Worm (Caenorhabditis elegans): ENCODE measurements around the gene srh-116.
A peak's percentile ranks its signal among the peaks of the same experiment; 100 is the strongest.

The srh-116 gene

ce11 chrV:17261385-17261784 lies 6.5 kb upstream of the srh-116 start:
- no peak for TF ChIP-seq ztf-23 (GFP tag; IDR thresholded peaks at IDR 0.05)
- TF ChIP-seq flt-1 (GFP tag; IDR thresholded peaks at IDR 0.05), result no peak
- TF ChIP-seq med-1 (GFP tag; optimal IDR thresholded peaks at IDR 0.05; ENCODE audit: insufficient read depth), result no peak
- TF ChIP-seq ref-1 (GFP tag; conservative IDR thresholded peaks at IDR 0.05), result no peak
- no peak for TF ChIP-seq cog-1 (tag; optimal IDR thresholded peaks at IDR 0.05)
- TF ChIP-seq ztf-29 (GFP tag; IDR thresholded peaks at IDR 0.05), result no peak
- TF ChIP-seq klf-2 (GFP tag; conservative IDR thresholded peaks at IDR 0.05), result no peak

- TF ChIP-seq tab-1 (GFP tag; IDR thresholded peaks at IDR 0.05), result no peak
- TF ChIP-seq ztf-23 (GFP tag; IDR thresholded peaks at IDR 0.05), result no peak
- TF ChIP-seq flt-1 (GFP tag; IDR thresholded peaks at IDR 0.05), result no peak
- no peak for TF ChIP-seq T22C8.4 (GFP tag; IDR thresholded peaks at IDR 0.05)
- no peak for TF ChIP-seq med-1 (GFP tag; optimal IDR thresholded peaks at IDR 0.05; ENCODE audit: insufficient read depth)
These were observed 3.9 kb upstream of the srh-116 start, which contains the start of gene fbxa-85 for ce11 chrV:17258868-17259267. Gene fbxa-85 (plus strand): TSS chrV:17259168.

ce11 chrV:17258244-17258643 lies 3.3 kb upstream of the srh-116 start:
- TF ChIP-seq tab-1 (GFP tag; IDR thresholded peaks at IDR 0.05), result no peak
- TF ChIP-seq ztf-23 (GFP tag; IDR thresholded peaks at IDR 0.05), result no peak
- TF ChIP-seq flt-1 (GFP tag; IDR thresholded peaks at IDR 0.05), result no peak
- no peak for TF ChIP-seq klf-2 (GFP tag; conservative IDR thresholded peaks at IDR 0.05)
- no peak for TF ChIP-seq cog-1 (tag; optimal IDR thresholded peaks at IDR 0.05)
- TF ChIP-seq T22C8.4 (GFP tag; IDR thresholded peaks at IDR 0.05), result no peak
- no peak for TF ChIP-seq med-1 (GFP tag; optimal IDR thresholded peaks at IDR 0.05; ENCODE audit: insufficient read depth)
- TF ChIP-seq ztf-29 (GFP tag; IDR thresholded peaks at IDR 0.05), result no peak
- TF ChIP-seq ref-1 (GFP tag; conservative IDR thresholded peaks at IDR 0.05), result no peak

ce11 chrV:17257637-17258036 lies 2.7 kb upstream of the srh-116 start:
- TF ChIP-seq flt-1 (GFP tag; IDR thresholded peaks at IDR 0.05) (no peak), ztf-29 (GFP tag; IDR thresholded peaks at IDR 0.05) (no peak), ref-1 (GFP tag; conservative IDR thresholded peaks at IDR 0.05) (no peak), klf-2 (GFP tag; conservative IDR thresholded peaks at IDR 0.05) (no peak), tab-1 (GFP tag; IDR thresholded peaks at IDR 0.05) (no peak), med-1 (GFP tag; optimal IDR thresholded peaks at IDR 0.05; ENCODE audit: insufficient read depth) (no peak), T22C8.4 (GFP tag; IDR thresholded peaks at IDR 0.05) (no peak)

ce11 chrV:17255454-17255853 lies 526 bp upstream of the srh-116 start, which contains the start of gene srh-115:
Gene srh-115 (plus strand): TSS chrV:17255754.
- TF ChIP-seq flt-1 (GFP tag; IDR thresholded peaks at IDR 0.05), result no peak
- TF ChIP-seq tab-1 (GFP tag; IDR thresholded peaks at IDR 0.05), result no peak

- no peak for TF ChIP-seq med-1 (GFP tag; optimal IDR thresholded peaks at IDR 0.05; ENCODE audit: insufficient read depth)
- 0 out of 2 replicates have a peak, but pooled peaks have one; percentile 9 for TF ChIP-seq T22C8.4 (GFP tag; IDR thresholded peaks at IDR 0.05)
These were observed 3.5 kb downstream of the srh-116 start, which contains the start of gene Y61B8A.6 for ce11 chrV:17251364-17251961. Gene Y61B8A.6 (plus strand): TSS chrV:17251911.

ce11 chrV:17248915-17249314 lies 6.0 kb downstream of the srh-116 start, which contains the start of gene clec-243:
Gene clec-243 (minus strand): TSS chrV:17249015.
- no peak for TF ChIP-seq ztf-23 (GFP tag; IDR thresholded peaks at IDR 0.05)
- no peak for TF ChIP-seq cog-1 (tag; optimal IDR thresholded peaks at IDR 0.05)
- TF ChIP-seq ztf-29 (GFP tag; IDR thresholded peaks at IDR 0.05), result no peak
- no peak for TF ChIP-seq tab-1 (GFP tag; IDR thresholded peaks at IDR 0.05)
- no peak for TF ChIP-seq ref-1 (GFP tag; conservative IDR thresholded peaks at IDR 0.05)
- no peak for TF ChIP-seq med-1 (GFP tag; optimal IDR thresholded peaks at IDR 0.05; ENCODE audit: insufficient read depth)
- no peak for TF ChIP-seq klf-2 (GFP tag; conservative IDR thresholded peaks at IDR 0.05)
- no peak for TF ChIP-seq flt-1 (GFP tag; IDR thresholded peaks at IDR 0.05)
- no peak for TF ChIP-seq T22C8.4 (GFP tag; IDR thresholded peaks at IDR 0.05)

- TF ChIP-seq T22C8.4 (GFP tag; IDR thresholded peaks at IDR 0.05), result no peak
- TF ChIP-seq med-1 (GFP tag; optimal IDR thresholded peaks at IDR 0.05; ENCODE audit: insufficient read depth), result no peak
- no peak for TF ChIP-seq ref-1 (GFP tag; conservative IDR thresholded peaks at IDR 0.05)
- TF ChIP-seq ztf-23 (GFP tag; IDR thresholded peaks at IDR 0.05), result no peak
- no peak for TF ChIP-seq tab-1 (GFP tag; IDR thresholded peaks at IDR 0.05)
- no peak for TF ChIP-seq ztf-29 (GFP tag; IDR thresholded peaks at IDR 0.05)
- no peak for TF ChIP-seq klf-2 (GFP tag; conservative IDR thresholded peaks at IDR 0.05)
- no peak for TF ChIP-seq flt-1 (GFP tag; IDR thresholded peaks at IDR 0.05)
- no peak for TF ChIP-seq cog-1 (tag; optimal IDR thresholded peaks at IDR 0.05)
These were observed 9.5 kb downstream of the srh-116 start, which contains the start of gene clec-242 for ce11 chrV:17245406-17245805. Gene clec-242 (minus strand): TSS chrV:17245506.

- no peak for TF ChIP-seq ref-1 (GFP tag; conservative IDR thresholded peaks at IDR 0.05)
- no peak for TF ChIP-seq tab-1 (GFP tag; IDR thresholded peaks at IDR 0.05)
- no peak for TF ChIP-seq ztf-29 (GFP tag; IDR thresholded peaks at IDR 0.05)
- no peak for TF ChIP-seq klf-2 (GFP tag; conservative IDR thresholded peaks at IDR 0.05)
- TF ChIP-seq cog-1 (tag; optimal IDR thresholded peaks at IDR 0.05), result no peak
- TF ChIP-seq T22C8.4 (GFP tag; IDR thresholded peaks at IDR 0.05), result no peak
- TF ChIP-seq ztf-23 (GFP tag; IDR thresholded peaks at IDR 0.05), result no peak
- TF ChIP-seq med-1 (GFP tag; optimal IDR thresholded peaks at IDR 0.05; ENCODE audit: insufficient read depth), result no peak
- no peak for TF ChIP-seq flt-1 (GFP tag; IDR thresholded peaks at IDR 0.05)
These were observed 11.9 kb downstream of the srh-116 start for ce11 chrV:17243016-17243415.

ce11 chrV:17242552-17242951 lies 12.4 kb downstream of the srh-116 start, which contains the start of gene Y68A4B.3:
Gene Y68A4B.3 (minus strand): TSS chrV:17242652.
- TF ChIP-seq T22C8.4 (GFP tag; IDR thresholded peaks at IDR 0.05), result no peak
- TF ChIP-seq tab-1 (GFP tag; IDR thresholded peaks at IDR 0.05), result no peak
- no peak for TF ChIP-seq ztf-29 (GFP tag; IDR thresholded peaks at IDR 0.05)
- no peak for TF ChIP-seq klf-2 (GFP tag; conservative IDR thresholded peaks at IDR 0.05)
- TF ChIP-seq ztf-23 (GFP tag; IDR thresholded peaks at IDR 0.05), result no peak
- TF ChIP-seq cog-1 (tag; optimal IDR thresholded peaks at IDR 0.05), result no peak
- TF ChIP-seq ref-1 (GFP tag; conservative IDR thresholded peaks at IDR 0.05), result no peak

Data from whole organism, midembryonic.